Worm (Caenorhabditis elegans) whole organism, late embryonic: ENCODE data around the gene Y51B9A.7.

ENCODE experiments used
- C08G9.2 ChIP-seq: sonication (generic microtip); optimal IDR thresholded peaks from 2 replicates; lab custom pipeline; 2016; ENCODE audit warnings: mild to moderate bottlenecking, missing genetic modification characterization, moderate library complexity, missing compliant biosample characterization
- F13H6.1 ChIP-seq: sonication (generic microtip); optimal IDR thresholded peaks from 2 replicates; lab custom pipeline; 2016; ENCODE audit warnings: missing genetic modification characterization, missing compliant biosample characterization
- K02D7.2 ChIP-seq: sonication (generic microtip); optimal IDR thresholded peaks from 2 replicates; lab custom pipeline; 2017; ENCODE audit warnings: mild to moderate bottlenecking, missing genetic modification characterization, missing compliant biosample characterization
- Y22D7AL.16 ChIP-seq: sonication (generic microtip); optimal IDR thresholded peaks from 2 replicates; lab custom pipeline; 2016; ENCODE audit warnings: missing genetic modification characterization, missing compliant biosample characterization
- ceh-14 ChIP-seq: sonication (generic microtip); optimal IDR thresholded peaks from 2 replicates; lab custom pipeline; 2016; ENCODE audit warnings: missing genotype, missing genetic modification characterization, missing compliant biosample characterization
- ceh-2 ChIP-seq: sonication (generic microtip); optimal IDR thresholded peaks from 2 replicates; lab custom pipeline; 2016; ENCODE audit warnings: missing genotype, missing genetic modification characterization, missing compliant biosample characterization
- ceh-22 ChIP-seq: sonication (generic microtip); optimal IDR thresholded peaks from 2 replicates; lab custom pipeline; 2017; ENCODE audit warnings: missing biosample characterization, missing genetic modification characterization
- ceh-31 ChIP-seq: sonication (generic microtip); optimal IDR thresholded peaks from 2 replicates; lab custom pipeline; 2016; ENCODE audit warnings: missing genetic modification characterization, missing compliant biosample characterization
- ceh-9 ChIP-seq: sonication (generic microtip); optimal IDR thresholded peaks from 2 replicates; lab custom pipeline; 2016; ENCODE audit warnings: mild to moderate bottlenecking, missing genetic modification characterization, inconsistent platforms, missing compliant biosample characterization
- che-1 ChIP-seq: sonication (generic microtip); optimal IDR thresholded peaks from 2 replicates; lab custom pipeline; 2016; ENCODE audit warnings: mild to moderate bottlenecking, missing genetic modification characterization, missing compliant biosample characterization
- dmd-4 ChIP-seq: sonication (generic microtip); optimal IDR thresholded peaks from 2 replicates; lab custom pipeline; 2016; ENCODE audit warnings: borderline replicate concordance, missing genetic modification characterization, missing compliant biosample characterization
- elt-2 ChIP-seq: sonication (generic microtip); optimal IDR thresholded peaks from 2 replicates; lab custom pipeline; 2016; ENCODE audit warnings: missing genetic modification reagents, missing genetic modification characterization, missing compliant biosample characterization
- elt-4 ChIP-seq: sonication (generic microtip); optimal IDR thresholded peaks from 2 replicates; lab custom pipeline; 2016; ENCODE audit warnings: missing genetic modification characterization, missing compliant biosample characterization
- ets-4 ChIP-seq: sonication (generic microtip); optimal IDR thresholded peaks from 2 replicates; lab custom pipeline; 2016; ENCODE audit warnings: missing genetic modification characterization, missing compliant biosample characterization
- eyg-1 ChIP-seq: sonication (generic microtip); optimal IDR thresholded peaks from 2 replicates; lab custom pipeline; 2016; ENCODE audit warnings: missing genotype, missing genetic modification characterization, missing compliant biosample characterization
- fax-1 ChIP-seq: sonication (generic microtip); optimal IDR thresholded peaks from 2 replicates; lab custom pipeline; 2016; ENCODE audit warnings: missing genotype, missing genetic modification characterization, missing compliant biosample characterization
- fkh-6 ChIP-seq: sonication (generic microtip); optimal IDR thresholded peaks from 2 replicates; lab custom pipeline; 2016; ENCODE audit warnings: missing genetic modification characterization, missing compliant biosample characterization
- hlh-13 ChIP-seq: fragments of 200-800 bp; sonication (Bioruptor generic); optimal IDR thresholded peaks from 2 replicates; lab custom pipeline; 2018; ENCODE audit warnings: mild to moderate bottlenecking, missing genetic modification characterization, missing compliant biosample characterization
- hlh-15 ChIP-seq: sonication (generic microtip); optimal IDR thresholded peaks from 2 replicates; lab custom pipeline; 2016; ENCODE audit warnings: missing genetic modification characterization, missing compliant biosample characterization
- hlh-30 ChIP-seq: sonication (generic microtip); optimal IDR thresholded peaks from 2 replicates; lab custom pipeline; 2017; ENCODE audit warnings: antibody characterized with exemption, missing genetic modification characterization, missing compliant biosample characterization; ENCODE audit not compliant: insufficient read depth
- hlh-6 ChIP-seq: sonication (generic microtip); optimal IDR thresholded peaks from 2 replicates; lab custom pipeline; 2016; ENCODE audit warnings: missing genotype, missing genetic modification characterization, missing compliant biosample characterization
- nfya-1 ChIP-seq: sonication (generic microtip); optimal IDR thresholded peaks from 2 replicates; lab custom pipeline; 2017; ENCODE audit warnings: missing genetic modification characterization, mild to moderate bottlenecking, missing compliant biosample characterization, antibody characterized with exemption, moderate library complexity
- npax-4 ChIP-seq: sonication (generic microtip); optimal IDR thresholded peaks from 2 replicates; lab custom pipeline; 2016; ENCODE audit warnings: missing genetic modification characterization, missing compliant biosample characterization
- odd-2 ChIP-seq: sonication (generic microtip); optimal IDR thresholded peaks from 2 replicates; lab custom pipeline; 2017; ENCODE audit warnings: antibody characterized with exemption, mild to moderate bottlenecking, missing genetic modification characterization, missing compliant biosample characterization
- pag-3 ChIP-seq: sonication (generic microtip); optimal IDR thresholded peaks from 2 replicates; lab custom pipeline; 2016; ENCODE audit warnings: missing compliant biosample characterization, missing genetic modification characterization, borderline replicate concordance
- pat-9 ChIP-seq: fragments of 200-800 bp; sonication (Bioruptor generic); optimal IDR thresholded peaks from 2 replicates; lab custom pipeline; 2018; ENCODE audit warnings: mild to moderate bottlenecking, missing genetic modification characterization, moderate library complexity, missing compliant biosample characterization
- pax-1 ChIP-seq: fragments of 150-350 bp; optimal IDR thresholded peaks from 2 replicates; lab custom pipeline; 2014; ENCODE audit warnings: missing biosample characterization, missing genetic modification characterization
- pha-4 ChIP-seq: fragments of 150-350 bp; optimal IDR thresholded peaks from 2 replicates; lab custom pipeline; 2018; ENCODE audit warnings: missing biosample characterization, missing genetic modification reagents, missing genetic modification characterization
- pros-1 ChIP-seq: fragments of 150-350 bp; optimal IDR thresholded peaks from 2 replicates; lab custom pipeline; 2014; ENCODE audit warnings: missing biosample characterization, missing genetic modification reagents, missing genetic modification characterization
- ref-2 ChIP-seq: sonication (generic microtip); optimal IDR thresholded peaks from 2 replicates; lab custom pipeline; 2016; ENCODE audit warnings: missing genetic modification characterization, missing compliant biosample characterization
- rnt-1 ChIP-seq: sonication (generic microtip); optimal IDR thresholded peaks from 2 replicates; lab custom pipeline; 2016; ENCODE audit warnings: missing genetic modification characterization, missing compliant biosample characterization
- sdc-2 ChIP-seq: sonication (generic microtip); optimal IDR thresholded peaks from 2 replicates; lab custom pipeline; 2016; ENCODE audit warnings: missing genotype, missing genetic modification characterization, missing compliant biosample characterization
- syd-9 ChIP-seq: sonication (generic microtip); optimal IDR thresholded peaks from 2 replicates; lab custom pipeline; 2016; ENCODE audit warnings: mild to moderate bottlenecking, missing genetic modification characterization, moderate library complexity, missing compliant biosample characterization
- tbx-2 ChIP-seq: sonication (generic microtip); optimal IDR thresholded peaks from 2 replicates; lab custom pipeline; 2016; ENCODE audit warnings: missing genetic modification characterization, missing compliant biosample characterization
- tbx-7 ChIP-seq: sonication (generic microtip); optimal IDR thresholded peaks from 2 replicates; lab custom pipeline; 2016; ENCODE audit warnings: missing genotype, missing genetic modification characterization, missing compliant biosample characterization
- unc-3 ChIP-seq, 2 experiments: fragments of 200-800 bp in 1 of 2; sonication (Bioruptor generic) in 1 of 2; sonication (generic microtip) in 1 of 2; conservative IDR thresholded peaks in 1 of 2; optimal IDR thresholded peaks in 1 of 2; 2 replicates each; pipeline versions ENCODE4 v1.3.6 to Lab custom; 2016 to 2022; ENCODE audit warnings: missing compliant biosample characterization in 2 of 2, missing genetic modification characterization in 2 of 2, missing genetic modification reagents in 1 of 2
- unc-42 ChIP-seq: sonication (generic microtip); optimal IDR thresholded peaks from 2 replicates; lab custom pipeline; 2016; ENCODE audit warnings: missing genotype, missing genetic modification characterization, missing compliant biosample characterization
- zip-5 ChIP-seq: sonication (generic microtip); optimal IDR thresholded peaks from 2 replicates; lab custom pipeline; 2016; ENCODE audit warnings: missing genetic modification characterization, missing compliant biosample characterization

The Y51B9A.7 gene

ce11 chrII:9407020-9407419 is 7.2 kb downstream of the Y51B9A.7 start, which contains the start of gene mpz-6:
Gene mpz-6 (minus strand): TSS chrII:9407120.
- TF ChIP-seq ceh-22 (tag; lab: Kevin White, UChicago): no peak
- no peak for TF ChIP-seq K02D7.2
- TF ChIP-seq C08G9.2 (tag; lab: Kevin White, UChicago): no peak
- TF ChIP-seq zip-5: no peak
- TF ChIP-seq ceh-2 (tag; lab: Kevin White, UChicago): no peak

- no peak for TF ChIP-seq sdc-2 (tag; lab: Kevin White, UChicago)
- no peak for TF ChIP-seq hlh-30 (tag; lab: Kevin White, UChicago)
- TF ChIP-seq pha-4 (tag; lab: Kevin White, UChicago): no peak
- TF ChIP-seq dmd-4 (tag; lab: Kevin White, UChicago): no peak
- TF ChIP-seq ceh-31: no peak
- no peak for TF ChIP-seq hlh-15
- no peak for TF ChIP-seq npax-4 (tag; lab: Kevin White, UChicago)
- no peak for TF ChIP-seq ref-2 (tag; lab: Kevin White, UChicago)
- no peak for TF ChIP-seq hlh-6
- TF ChIP-seq ceh-9 (tag; lab: Kevin White, UChicago): no peak
- TF ChIP-seq ceh-14 (tag; lab: Kevin White, UChicago): no peak
These were observed 7.6 kb downstream of the Y51B9A.7 start, which contains the start of gene arrd-2 for ce11 chrII:9407469-9407868. Gene arrd-2 (plus strand): TSS chrII:9407769.

- TF ChIP-seq rnt-1 (tag; lab: Kevin White, UChicago) (no peak), syd-9 (tag; lab: Kevin White, UChicago) (no peak), nfya-1 (tag; lab: Kevin White, UChicago) (no peak)
These were observed 11.7 kb downstream of the Y51B9A.7 start, which contains the start of gene M176.9 for ce11 chrII:9411497-9411896. Gene M176.9 (minus strand): TSS chrII:9411597.

- TF ChIP-seq fkh-6 (tag; lab: Kevin White, UChicago) (no peak), hlh-13 (GFP tag; lab: Kevin White, UChicago) (no peak)
These were observed 12.3 kb downstream of the Y51B9A.7 start, which contains the start of gene arrd-3 for ce11 chrII:9412086-9412608. Gene arrd-3 (plus strand): TSS chrII:9412558.

- no peak for TF ChIP-seq K02D7.2
- TF ChIP-seq ceh-2 (tag; lab: Kevin White, UChicago): peak; percentile 16
- no peak for TF ChIP-seq pat-9 (tag; lab: Kevin White, UChicago)
- no peak for TF ChIP-seq hlh-6
- TF ChIP-seq odd-2 (tag; lab: Kevin White, UChicago): no peak
- no peak for TF ChIP-seq Y22D7AL.16 (tag; lab: Kevin White, UChicago)
- TF ChIP-seq ets-4 (tag; lab: Kevin White, UChicago): no peak
- no peak for TF ChIP-seq pag-3
- TF ChIP-seq eyg-1: no peak
- TF ChIP-seq ceh-22 (tag; lab: Kevin White, UChicago): no peak
- TF ChIP-seq pax-1: no peak
- TF ChIP-seq unc-3 (GFP tag; conservative IDR thresholded peaks at IDR 0.05; lab: Robert Waterston, UW): 0 out of 2 replicates have a peak, but pooled peaks have one; percentile 14
- TF ChIP-seq unc-3 (tag; optimal IDR thresholded peaks at IDR 0.05; lab: Kevin White, UChicago): no peak
- peak; percentile 36 for TF ChIP-seq unc-42 (tag; lab: Kevin White, UChicago)
- TF ChIP-seq elt-4 (tag; lab: Kevin White, UChicago): no peak
- no peak for TF ChIP-seq pros-1 (tag; lab: Kevin White, UChicago)
- TF ChIP-seq ceh-14 (tag; lab: Kevin White, UChicago): peak; percentile 33
- TF ChIP-seq fax-1 (tag; lab: Kevin White, UChicago): no peak
- TF ChIP-seq tbx-7 (tag; lab: Kevin White, UChicago): no peak
- TF ChIP-seq F13H6.1: no peak
- no peak for TF ChIP-seq npax-4 (tag; lab: Kevin White, UChicago)
- no peak for TF ChIP-seq hlh-15
- TF ChIP-seq dmd-4 (tag; lab: Kevin White, UChicago): no peak
- no peak for TF ChIP-seq hlh-30 (tag; lab: Kevin White, UChicago)
- TF ChIP-seq nfya-1 (tag; lab: Kevin White, UChicago): peak; percentile 45
- peak; percentile 12 for TF ChIP-seq ceh-31
- TF ChIP-seq elt-2 (tag; lab: Kevin White, UChicago): peak; percentile 25
- no peak for TF ChIP-seq zip-5
- TF ChIP-seq hlh-13 (GFP tag; lab: Kevin White, UChicago): no peak
- peak; percentile 3 for TF ChIP-seq tbx-2 (tag; lab: Kevin White, UChicago)
- no peak for TF ChIP-seq pha-4 (tag; lab: Kevin White, UChicago)
- no peak for TF ChIP-seq che-1
- TF ChIP-seq, all 69 proteins: peak for 8
These were observed 16.8 kb downstream of the Y51B9A.7 start, which contains the start of the genes gss-1 and chch-3 for ce11 chrII:9416381-9417276. Gene gss-1 (minus strand): TSS chrII:9416431. Gene chch-3 (plus strand): TSS chrII:9417013.
